Worm (Caenorhabditis elegans) whole organism, L1 larva: ENCODE data around the gene F26F4.5.
A peak's percentile ranks its signal among the peaks of the same experiment; 100 is the strongest.

Experiments
- C16A3.4 ChIP-seq: fragments of 150-350 bp; optimal IDR thresholded peaks from 2 replicates; lab custom pipeline; 2014; ENCODE audit warnings: missing biosample characterization, missing genetic modification characterization
- Y116A8C.19 ChIP-seq: sonication (generic microtip); optimal IDR thresholded peaks from 2 replicates; lab custom pipeline; 2016; ENCODE audit warnings: missing compliant biosample characterization, missing genetic modification characterization, borderline replicate concordance
- aha-1 ChIP-seq: fragments of 150-350 bp; optimal IDR thresholded peaks from 2 replicates; lab custom pipeline; 2014; ENCODE audit warnings: missing biosample characterization, missing genetic modification characterization
- aly-2 ChIP-seq: fragments of 150-350 bp; optimal IDR thresholded peaks from 2 replicates; lab custom pipeline; 2014; ENCODE audit warnings: missing biosample characterization, missing genetic modification characterization
- ama-1 ChIP-seq: fragments of 150-350 bp; optimal IDR thresholded peaks from 2 replicates; lab custom pipeline; 2014
- blmp-1 ChIP-seq: fragments of 150-350 bp; optimal IDR thresholded peaks from 2 replicates; lab custom pipeline; 2014; ENCODE audit warnings: missing biosample characterization, missing genetic modification characterization
- ceh-8 ChIP-seq: fragments of 200-800 bp; sonication (Bioruptor generic); optimal IDR thresholded peaks from 2 replicates; lab custom pipeline; 2018; ENCODE audit warnings: mild to moderate bottlenecking, missing genetic modification characterization, moderate library complexity, missing compliant biosample characterization
- ceh-82 ChIP-seq, 3 experiments: fragments of 150-350 bp in 1 of 3; sonication (generic microtip) in 2 of 3; optimal IDR thresholded peaks; 2 replicates each; lab custom pipeline; 2014 to 2017; ENCODE audit warnings: missing biosample characterization in 3 of 3, missing genetic modification characterization in 3 of 3
- ceh-90 ChIP-seq: sonication (generic microtip); optimal IDR thresholded peaks from 2 replicates; lab custom pipeline; 2016; ENCODE audit warnings: missing genetic modification characterization, missing compliant biosample characterization
- ces-1 ChIP-seq: fragments of 150-350 bp; optimal IDR thresholded peaks from 2 replicates; lab custom pipeline; 2014; ENCODE audit warnings: missing biosample characterization, missing genetic modification reagents, missing genetic modification characterization
- dpl-1 ChIP-seq, 3 experiments: fragments of 150-350 bp in 2 of 3; sonication (generic microtip) in 1 of 3; optimal IDR thresholded peaks; 2 replicates each; lab custom pipeline; 2014 to 2017; ENCODE audit warnings: missing biosample characterization in 3 of 3, missing genetic modification characterization in 3 of 3, missing genetic modification reagents in 3 of 3
- efl-1 ChIP-seq, 4 experiments: fragments of 150-350 bp; optimal IDR thresholded peaks in 3 of 4; peaks in 1 of 4; 1 replicate in 1 of 4; 2 replicates in 3 of 4; lab custom pipeline; 2014; ENCODE audit warnings: missing biosample characterization in 2 of 4, missing genetic modification characterization in 2 of 4, missing genetic modification reagents in 2 of 4
- egl-27 ChIP-seq, 2 experiments: fragments of 150-350 bp in 1 of 2; sonication (generic microtip); optimal IDR thresholded peaks; 3 replicates each; lab custom pipeline; 2017 to 2018; ENCODE audit warnings: missing biosample characterization in 2 of 2, missing genetic modification characterization in 2 of 2, missing genetic modification reagents in 2 of 2
- elt-2 ChIP-seq: sonication (generic microtip); optimal IDR thresholded peaks from 2 replicates; lab custom pipeline; 2016; ENCODE audit warnings: missing genetic modification characterization, mild to moderate bottlenecking, inconsistent platforms, missing compliant biosample characterization, missing genetic modification reagents
- fkh-10 ChIP-seq: sonication (generic microtip); optimal IDR thresholded peaks from 2 replicates; lab custom pipeline; 2017; ENCODE audit warnings: missing biosample characterization, missing genetic modification reagents, missing genetic modification characterization
- hlh-17 ChIP-seq: fragments of 200-800 bp; sonication (Bioruptor generic); optimal IDR thresholded peaks from 2 replicates; lab custom pipeline; 2018; ENCODE audit warnings: missing genetic modification characterization, mild to moderate bottlenecking, missing compliant biosample characterization, moderate library complexity, borderline replicate concordance
- isw-1 ChIP-seq: fragments of 200-800 bp; sonication (Bioruptor generic); IDR thresholded peaks from 2 replicates; pipeline ENCODE4 v1.3.6; 2022; ENCODE audit warnings: missing genetic modification characterization, missing compliant biosample characterization
- lin-15B ChIP-seq: fragments of 150-350 bp; sonication (generic microtip); optimal IDR thresholded peaks from 3 replicates; lab custom pipeline; 2014; ENCODE audit warnings: missing biosample characterization, missing genetic modification characterization
- lin-35 ChIP-seq, 2 experiments: fragments of 150-350 bp; optimal IDR thresholded peaks; 2 replicates each; lab custom pipeline; 2014; ENCODE audit warnings: missing biosample characterization in 2 of 2, missing genetic modification characterization in 2 of 2, missing genetic modification reagents in 2 of 2
- lsy-2 ChIP-seq, 2 experiments: fragments of 150-350 bp; optimal IDR thresholded peaks; 2 replicates each; lab custom pipeline; 2014; ENCODE audit warnings: missing biosample characterization in 2 of 2, missing genetic modification characterization in 2 of 2
- mdl-1 ChIP-seq, 2 experiments: fragments of 150-350 bp; optimal IDR thresholded peaks; 2 replicates each; lab custom pipeline; 2014 to 2017; ENCODE audit warnings: missing biosample characterization in 2 of 2, missing genetic modification characterization in 2 of 2, inconsistent platforms in 1 of 2
- mef-2 ChIP-seq: fragments of 150-350 bp; optimal IDR thresholded peaks from 2 replicates; lab custom pipeline; 2014; ENCODE audit warnings: missing biosample characterization, missing genetic modification characterization
- mep-1 ChIP-seq: fragments of 150-350 bp; optimal IDR thresholded peaks from 2 replicates; lab custom pipeline; 2014; ENCODE audit warnings: missing biosample characterization, missing genetic modification characterization
- nhr-11 ChIP-seq: fragments of 150-350 bp; optimal IDR thresholded peaks from 2 replicates; lab custom pipeline; 2014; ENCODE audit warnings: missing biosample characterization, missing genetic modification characterization
- nhr-12 ChIP-seq: sonication (generic microtip); optimal IDR thresholded peaks from 2 replicates; lab custom pipeline; 2017; ENCODE audit warnings: missing biosample characterization, missing genetic modification characterization
- nhr-20 ChIP-seq: sonication (generic microtip); optimal IDR thresholded peaks from 2 replicates; lab custom pipeline; 2016; ENCODE audit warnings: mild to moderate bottlenecking, missing genetic modification characterization, missing compliant biosample characterization
- nhr-47 ChIP-seq: sonication (generic microtip); optimal IDR thresholded peaks from 2 replicates; lab custom pipeline; 2016; ENCODE audit warnings: mild to moderate bottlenecking, missing genetic modification characterization, moderate library complexity, missing compliant biosample characterization
- nhr-71 ChIP-seq: sonication (generic microtip); optimal IDR thresholded peaks from 2 replicates; lab custom pipeline; 2016; ENCODE audit warnings: mild to moderate bottlenecking, missing genetic modification characterization, moderate library complexity, missing compliant biosample characterization
- nhr-76 ChIP-seq: sonication (generic microtip); optimal IDR thresholded peaks from 2 replicates; lab custom pipeline; 2017; ENCODE audit warnings: missing biosample characterization, missing genetic modification characterization
- nhr-85 ChIP-seq: sonication (generic microtip); peaks from one replicate; lab custom pipeline; 2016; ENCODE audit warnings: missing genetic modification characterization, inconsistent platforms, missing compliant biosample characterization
- nhr-90 ChIP-seq: sonication (generic microtip); optimal IDR thresholded peaks from 2 replicates; lab custom pipeline; 2016; ENCODE audit warnings: mild to moderate bottlenecking, missing genetic modification characterization, missing compliant biosample characterization; ENCODE audit not compliant: poor library complexity
- pax-3 ChIP-seq: fragments of 200-800 bp; sonication (Bioruptor generic); optimal IDR thresholded peaks from 2 replicates; lab custom pipeline; 2018; ENCODE audit warnings: mild to moderate bottlenecking, missing genetic modification characterization, moderate library complexity, missing compliant biosample characterization
- pqm-1 ChIP-seq: sonication (generic microtip); optimal IDR thresholded peaks from 3 replicates; lab custom pipeline; 2017; ENCODE audit warnings: missing biosample characterization, missing genetic modification characterization
- rnt-1 ChIP-seq: sonication (generic microtip); optimal IDR thresholded peaks from 2 replicates; lab custom pipeline; 2016; ENCODE audit warnings: mild to moderate bottlenecking, missing genetic modification characterization, moderate library complexity, missing compliant biosample characterization
- skn-1 ChIP-seq: fragments of 150-350 bp; optimal IDR thresholded peaks from 2 replicates; lab custom pipeline; 2014; ENCODE audit warnings: missing biosample characterization, missing genetic modification characterization
- snpc-4 ChIP-seq: fragments of 150-350 bp; optimal IDR thresholded peaks from 2 replicates; lab custom pipeline; 2014; ENCODE audit warnings: missing biosample characterization, missing genetic modification characterization
- snu-23 ChIP-seq: sonication (generic microtip); optimal IDR thresholded peaks from 2 replicates; lab custom pipeline; 2016; ENCODE audit warnings: missing genetic modification characterization, missing compliant biosample characterization
- sox-4 ChIP-seq: sonication (generic microtip); optimal IDR thresholded peaks from 2 replicates; lab custom pipeline; 2016; ENCODE audit warnings: missing genetic modification characterization, missing compliant biosample characterization
- sup-37 ChIP-seq: fragments of 200-800 bp; sonication (Bioruptor generic); optimal IDR thresholded peaks from 2 replicates; lab custom pipeline; 2018; ENCODE audit warnings: mild to moderate bottlenecking, missing genetic modification characterization, missing compliant biosample characterization
- tbx-2 ChIP-seq: sonication (generic microtip); optimal IDR thresholded peaks from 2 replicates; lab custom pipeline; 2016; ENCODE audit warnings: missing genetic modification characterization, missing compliant biosample characterization
- unc-98 ChIP-seq: fragments of 200-800 bp; sonication (Bioruptor generic); IDR thresholded peaks from 2 replicates; pipeline ENCODE4 v1.3.6; 2022; ENCODE audit warnings: missing genetic modification characterization, missing compliant biosample characterization
- vab-15 ChIP-seq: sonication (generic microtip); optimal IDR thresholded peaks from 2 replicates; lab custom pipeline; 2017; ENCODE audit warnings: missing genotype, mild to moderate bottlenecking, missing genetic modification characterization, missing compliant biosample characterization
- zag-1 ChIP-seq: fragments of 150-350 bp; optimal IDR thresholded peaks from 2 replicates; lab custom pipeline; 2014; ENCODE audit warnings: missing biosample characterization, missing genetic modification characterization
- ztf-11 ChIP-seq, 2 experiments: sonication (generic microtip); optimal IDR thresholded peaks; 2 replicates each; lab custom pipeline; 2016 to 2017; ENCODE audit warnings: missing genetic modification characterization in 2 of 2, missing biosample characterization in 1 of 2, missing compliant biosample characterization in 1 of 2

F26F4.5 gene

ce11 chrIII:4934896-4935628 lies 44.0 kb upstream of the F26F4.5 start, which contains the start of gene mrps-18C:
Gene mrps-18C, plus strand, starts transcription at chrIII:4935578.
- no peak for TF ChIP-seq elt-2 (tag; lab: Kevin White, UChicago)
- peak; percentile 2 for TF ChIP-seq nhr-85 (tag; lab: Kevin White, UChicago)
- no peak for TF ChIP-seq zag-1 (tag; lab: Kevin White, UChicago)
- peak; percentile 19 to 60 for TF ChIP-seq lsy-2 (tag; optimal IDR thresholded peaks at IDR 0.05; lab: Kevin White, UChicago)
- TF ChIP-seq aha-1 (tag; lab: Kevin White, UChicago) = no peak
- TF ChIP-seq efl-1 (optimal IDR thresholded peaks at IDR 0.05; lab: Kevin White, UChicago) = peak; percentile 48 to 66
- peak; percentile 68 to 96 for TF ChIP-seq efl-1 (GFP tag; optimal IDR thresholded peaks at IDR 0.05 in 1 of 2; lab: Kevin White, UChicago)
- TF ChIP-seq nhr-71 (tag; lab: Kevin White, UChicago) = peak; percentile 45
- TF ChIP-seq pax-3 (tag; lab: Kevin White, UChicago) = no peak
- peak; percentile 60 to 69 for TF ChIP-seq lin-35 (GFP tag; optimal IDR thresholded peaks at IDR 0.05; lab: Kevin White, UChicago)
- no peak for TF ChIP-seq snpc-4
- TF ChIP-seq C16A3.4 (tag; lab: Kevin White, UChicago) = no peak
- TF ChIP-seq skn-1 (tag; lab: Kevin White, UChicago) = no peak
- no peak for TF ChIP-seq mdl-1 (tag; optimal IDR thresholded peaks at IDR 0.05; lab: Kevin White, UChicago)
- TF ChIP-seq mef-2 (tag; lab: Kevin White, UChicago) = no peak
- no peak for TF ChIP-seq unc-98 (GFP tag; lab: Robert Waterston, UW)
- peak; percentile 49 for TF ChIP-seq nhr-47 (tag; lab: Kevin White, UChicago)
- no peak for TF ChIP-seq nhr-20
- TF ChIP-seq mep-1 (tag; lab: Kevin White, UChicago) = peak; percentile 47
- TF ChIP-seq egl-27 (tag; optimal IDR thresholded peaks at IDR 0.05; lab: Kevin White, UChicago) = no peak
- no peak for TF ChIP-seq sup-37
- no peak for TF ChIP-seq ztf-11 (tag; optimal IDR thresholded peaks at IDR 0.05; lab: Kevin White, UChicago)
- no peak for TF ChIP-seq ceh-8
- TF ChIP-seq tbx-2 = no peak
- TF ChIP-seq lin-15B (tag; lab: Kevin White, UChicago) = peak; percentile 34
- TF ChIP-seq ceh-82 (tag; optimal IDR thresholded peaks at IDR 0.05; lab: Kevin White, UChicago) = peak in 1 of 3 experiments; percentile 11
- TF ChIP-seq hlh-17 = no peak
- peak; percentile 18 for TF ChIP-seq blmp-1 (tag; lab: Kevin White, UChicago)
- TF ChIP-seq nhr-11 = no peak
- no peak for TF ChIP-seq nhr-90
- peak; percentile 42 to 70 (median 59) for TF ChIP-seq dpl-1 (GFP tag; optimal IDR thresholded peaks at IDR 0.05; lab: Kevin White, UChicago)
- peak; percentile 35 for TF ChIP-seq rnt-1
- TF ChIP-seq snu-23 (GFP tag; lab: Kevin White, UChicago) = peak; percentile 16
- TF ChIP-seq nhr-12 (tag; lab: Kevin White, UChicago) = no peak
- no peak for TF ChIP-seq isw-1 (GFP tag; lab: Robert Waterston, UW)
- no peak for TF ChIP-seq vab-15 (tag; lab: Kevin White, UChicago)
- no peak for TF ChIP-seq nhr-76 (tag; lab: Kevin White, UChicago)
- TF ChIP-seq, all 84 proteins: peak for 13

- TF ChIP-seq dpl-1 (GFP tag; optimal IDR thresholded peaks at IDR 0.05; lab: Kevin White, UChicago) (peak in 1 of 3 experiments; percentile 26), egl-27 (tag; optimal IDR thresholded peaks at IDR 0.05; lab: Kevin White, UChicago) (no peak)
Measured at ce11 chrIII:4932203-4932699, 41.2 kb upstream of the F26F4.5 start, which contains the start of the genes C26E6.12 and eri-9. Gene C26E6.12, minus strand, starts transcription at chrIII:4932253. Gene eri-9, plus strand, starts transcription at chrIII:4932450.

- no peak for TF ChIP-seq ama-1 (lab: Kevin White, UChicago)
- TF ChIP-seq Y116A8C.19 (tag; lab: Kevin White, UChicago) = peak; percentile 28
- TF ChIP-seq aly-2 = peak; percentile 44
- TF ChIP-seq lsy-2 (tag; optimal IDR thresholded peaks at IDR 0.05; lab: Kevin White, UChicago) = peak; percentile 62 to 76
- peak; percentile 81 for TF ChIP-seq nhr-47 (tag; lab: Kevin White, UChicago)
- peak; percentile 87 for TF ChIP-seq nhr-85 (tag; lab: Kevin White, UChicago)
- peak; percentile 81 for TF ChIP-seq unc-98 (GFP tag; lab: Robert Waterston, UW)
- TF ChIP-seq ztf-11 (tag; optimal IDR thresholded peaks at IDR 0.05; lab: Kevin White, UChicago) = peak in 1 of 2 experiments; percentile 88
- peak; percentile 70 for TF ChIP-seq isw-1 (GFP tag; lab: Robert Waterston, UW)
- TF ChIP-seq pqm-1 (tag; lab: Kevin White, UChicago) = no peak
- TF ChIP-seq nhr-20 = peak; percentile 65
- peak; percentile 54 for TF ChIP-seq skn-1 (tag; lab: Kevin White, UChicago)
- peak; percentile 91 for TF ChIP-seq ceh-90
- TF ChIP-seq efl-1 (optimal IDR thresholded peaks at IDR 0.05; lab: Kevin White, UChicago) = peak; percentile 93 to 95
- peak; percentile 93 to 99 for TF ChIP-seq efl-1 (GFP tag; optimal IDR thresholded peaks at IDR 0.05 in 1 of 2; lab: Kevin White, UChicago)
- no peak for TF ChIP-seq sup-37
- peak; percentile 78 for TF ChIP-seq pax-3 (tag; lab: Kevin White, UChicago)
- no peak for TF ChIP-seq ces-1 (GFP tag; lab: Kevin White, UChicago)
- TF ChIP-seq sox-4 (tag; lab: Kevin White, UChicago) = peak; percentile 70
- TF ChIP-seq fkh-10 (GFP tag; lab: Kevin White, UChicago) = no peak
- peak; percentile 22 for TF ChIP-seq C16A3.4 (tag; lab: Kevin White, UChicago)
- TF ChIP-seq mep-1 (tag; lab: Kevin White, UChicago) = peak; percentile 55
- TF ChIP-seq lin-35 (GFP tag; optimal IDR thresholded peaks at IDR 0.05; lab: Kevin White, UChicago) = peak; percentile 95 to 96
Measured at ce11 chrIII:4930154-4930679, 39.2 kb upstream of the F26F4.5 start, which contains the start of gene set-2. Gene set-2, minus strand, starts transcription at chrIII:4930204.
